Fruit fly (Drosophila melanogaster): Measurements from ENCODE around the gene CG4476.

- TF ChIP-seq EcR (GFP tag; optimal IDR thresholded peaks at IDR 0.05) (no peak), psq (optimal IDR thresholded peaks at IDR 0.05) (no peak), usp (GFP tag; optimal IDR thresholded peaks at IDR 0.05) (no peak)
Measured at dm6 chr3L:9236548-9236947, 24.9 kb downstream of the CG4476 start, which contains the start of gene CG4483.

Measured in whole organism.